Fruit fly (Drosophila melanogaster) whole organism, pupa: ENCODE results near the gene CG13101.

ENCODE experiments used
- CG10348 ChIP-seq: fragments of 200-800 bp; sonication (Bioruptor generic); IDR thresholded peaks from 2 replicates; pipeline ENCODE4 v1.3.6; 2022; ENCODE audit warnings: missing biosample characterization, missing genetic modification characterization
- CG14655 ChIP-seq: fragments of 200-800 bp; sonication (Bioruptor generic); optimal IDR thresholded peaks from 3 replicates; lab custom pipeline; 2017; ENCODE audit warnings: mild to moderate bottlenecking, missing biosample characterization, missing genetic modification reagents, missing genetic modification characterization
- CG32121 ChIP-seq: fragments of 200-800 bp; sonication (Bioruptor generic); IDR thresholded peaks from 2 replicates; pipeline ENCODE4 v1.3.6; 2022; ENCODE audit warnings: missing biosample characterization, missing genetic modification characterization
- CG34367 ChIP-seq: fragments of 200-800 bp; sonication (Bioruptor generic); optimal IDR thresholded peaks from 2 replicates; lab custom pipeline; 2018; ENCODE audit warnings: missing biosample characterization, mild to moderate bottlenecking, missing genetic modification characterization
- CG4496 ChIP-seq: fragments of 200-800 bp; sonication (Bioruptor generic); IDR thresholded peaks from 3 replicates; pipeline ENCODE4 v1.3.6; 2022; ENCODE audit warnings: missing biosample characterization, missing genetic modification characterization
- CG8159 ChIP-seq: fragments of 200-800 bp; sonication (Bioruptor generic); optimal IDR thresholded peaks from 3 replicates; lab custom pipeline; 2018; ENCODE audit warnings: missing biosample characterization, mild to moderate bottlenecking, missing genetic modification characterization, moderate library complexity
- CG9948 ChIP-seq: fragments of 200-800 bp; sonication (Bioruptor generic); optimal IDR thresholded peaks from 2 replicates; lab custom pipeline; 2018; ENCODE audit warnings: missing biosample characterization, mild to moderate bottlenecking, missing genetic modification characterization, moderate library complexity
- D1 ChIP-seq: fragments of 200-800 bp; sonication (Bioruptor generic); optimal IDR thresholded peaks from 2 replicates; lab custom pipeline; 2018; ENCODE audit warnings: missing biosample characterization, mild to moderate bottlenecking, missing genetic modification characterization, moderate library complexity
- EcR ChIP-seq: fragments of 200-800 bp; sonication (Bioruptor generic); optimal IDR thresholded peaks from 3 replicates; lab custom pipeline; 2019; ENCODE audit warnings: missing biosample characterization, missing genetic modification characterization, mild to moderate bottlenecking, moderate library complexity, missing genetic modification reagents
- Ets98B ChIP-seq: fragments of 200-800 bp; sonication (Bioruptor generic); IDR thresholded peaks from 2 replicates; pipeline ENCODE4 v1.3.6; 2022; ENCODE audit warnings: missing biosample characterization, missing genetic modification characterization
- Pif1A ChIP-seq: fragments of 200-800 bp; sonication (Bioruptor generic); optimal IDR thresholded peaks from 3 replicates; lab custom pipeline; 2016; ENCODE audit warnings: missing biosample characterization, missing genetic modification characterization
- Pif1B ChIP-seq: fragments of 200-800 bp; sonication (Bioruptor generic); optimal IDR thresholded peaks from 3 replicates; lab custom pipeline; 2016; ENCODE audit warnings: missing biosample characterization, missing genetic modification characterization
- fd96Ca ChIP-seq: fragments of 200-800 bp; sonication (Bioruptor generic); IDR thresholded peaks from 3 replicates; pipeline ENCODE4 v1.3.6; 2022; ENCODE audit warnings: missing biosample characterization, missing genetic modification characterization
- gl ChIP-seq: fragments of 200-800 bp; sonication (Bioruptor generic); optimal IDR thresholded peaks from 2 replicates; lab custom pipeline; 2018; ENCODE audit warnings: missing biosample characterization, mild to moderate bottlenecking, missing genetic modification characterization

DNA sequence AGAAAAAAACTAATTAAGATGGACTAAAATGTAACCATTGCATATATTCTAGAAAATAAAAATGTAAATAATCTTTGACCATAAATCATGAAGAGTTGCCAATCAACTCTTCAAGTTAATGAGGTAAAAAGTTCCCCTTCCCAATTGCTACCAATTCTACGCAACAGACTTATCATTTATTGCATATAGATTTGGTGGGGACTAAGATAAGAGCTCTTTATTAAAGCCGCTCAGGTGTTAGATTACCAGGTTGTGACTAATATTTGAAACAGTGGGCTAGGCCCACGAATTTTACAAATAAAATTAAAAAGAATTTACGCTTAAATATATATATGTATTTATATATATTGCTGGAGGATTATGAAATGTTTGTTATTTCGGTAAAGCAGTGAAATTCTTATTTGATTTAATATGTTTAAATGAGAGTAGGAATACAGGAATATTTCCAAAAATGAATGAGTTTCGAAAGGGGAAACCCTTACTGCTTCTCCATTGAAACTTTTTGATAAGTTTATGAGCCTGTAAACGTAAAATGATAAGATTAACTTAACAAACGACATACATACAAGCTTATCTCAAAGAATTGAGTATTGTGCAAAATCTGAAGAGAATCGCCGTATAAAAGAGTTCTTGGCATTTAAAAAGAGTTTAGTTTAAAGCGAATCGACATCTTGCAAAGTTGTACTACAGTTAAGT, 27.0 kb upstream of the CG13101 start, which contains the start of gene CG13102:
- TF ChIP-seq CG8159 (no peak), CG32121 (GFP tag; lab: Robert Waterston, UW) (no peak), Pif1B (GFP tag; lab: Kevin White, UChicago) (no peak), EcR (GFP tag; lab: Kevin White, UChicago) (no peak), CG4496 (no peak), gl (tag; lab: Kevin White, UChicago) (no peak), Ets98B (GFP tag; lab: Robert Waterston, UW) (no peak), CG34367 (tag; lab: Kevin White, UChicago) (no peak), Pif1A (GFP tag; lab: Kevin White, UChicago) (no peak), CG14655 (GFP tag; lab: Kevin White, UChicago) (no peak), D1 (tag; lab: Kevin White, UChicago) (no peak), CG9948 (tag; lab: Kevin White, UChicago) (no peak), CG10348 (GFP tag; lab: Robert Waterston, UW) (no peak), fd96Ca (GFP tag; lab: Robert Waterston, UW) (no peak)
